Fruit fly (Drosophila melanogaster) whole organism, prepupa: ENCODE results near the gene CG5776.
A peak's percentile ranks its signal among the peaks of the same experiment; 100 is the strongest.

Experiments used
- CG11294 ChIP-seq: fragments of 200-800 bp; sonication (Bioruptor generic); IDR thresholded peaks from 2 replicates; pipeline ENCODE4 v1.3.6; 2022; ENCODE audit warnings: missing biosample characterization, missing genetic modification characterization
- CG11762 ChIP-seq: fragments of 200-800 bp; sonication (Bioruptor generic); optimal IDR thresholded peaks from 3 replicates; lab custom pipeline; 2016; ENCODE audit warnings: missing biosample characterization, missing genetic modification characterization; ENCODE audit not compliant: insufficient read depth
- CG15336 ChIP-seq: fragments of 200-800 bp; sonication (Bioruptor generic); IDR thresholded peaks from 2 replicates; pipeline ENCODE4 v1.3.6; 2022; ENCODE audit warnings: missing biosample characterization, missing genetic modification characterization
- CG16779 ChIP-seq: fragments of 200-800 bp; sonication (Bioruptor generic); optimal IDR thresholded peaks from 3 replicates; lab custom pipeline; 2017; ENCODE audit warnings: missing biosample characterization, mild to moderate bottlenecking, missing genetic modification characterization
- CG3032 ChIP-seq: fragments of 200-800 bp; optimal IDR thresholded peaks from 2 replicates; lab custom pipeline; 2019; ENCODE audit warnings: missing biosample characterization, mild to moderate bottlenecking, missing genetic modification characterization, moderate library complexity
- CG31627 ChIP-seq: fragments of 200-800 bp; sonication (Bioruptor generic); optimal IDR thresholded peaks from 3 replicates; lab custom pipeline; 2016; ENCODE audit warnings: missing biosample characterization, missing genetic modification characterization
- CG34406 ChIP-seq: fragments of 200-800 bp; sonication (Bioruptor generic); optimal IDR thresholded peaks from 3 replicates; lab custom pipeline; 2016; ENCODE audit warnings: missing biosample characterization, missing genetic modification characterization
- CG3919 ChIP-seq: fragments of 200-800 bp; sonication (Bioruptor generic); optimal IDR thresholded peaks from 3 replicates; lab custom pipeline; 2016; ENCODE audit warnings: missing biosample characterization, missing genetic modification characterization
- CG6808 ChIP-seq: fragments of 200-800 bp; sonication (Bioruptor generic); optimal IDR thresholded peaks from 3 replicates; lab custom pipeline; 2017; ENCODE audit warnings: missing biosample characterization, missing genetic modification characterization, mild to moderate bottlenecking, moderate library complexity, missing genetic modification reagents
- CG8119 ChIP-seq: fragments of 200-800 bp; sonication (Bioruptor generic); IDR thresholded peaks from 3 replicates; pipeline ENCODE4 v1.3.6; 2022; ENCODE audit warnings: missing biosample characterization, missing genetic modification characterization
- CG8632 ChIP-seq: fragments of 200-800 bp; sonication (Bioruptor generic); optimal IDR thresholded peaks from 3 replicates; lab custom pipeline; 2016; ENCODE audit warnings: missing biosample characterization, missing genetic modification characterization
- Eip78C ChIP-seq: fragments of 200-800 bp; sonication (Bioruptor generic); peaks from one replicate; lab custom pipeline; 2016; ENCODE audit warnings: missing biosample characterization, missing genetic modification characterization
- Eip93F ChIP-seq: fragments of 200-800 bp; sonication (Bioruptor generic); optimal IDR thresholded peaks from 2 replicates; lab custom pipeline; 2016; ENCODE audit warnings: missing biosample characterization, mild to moderate bottlenecking, missing genetic modification characterization
- Ets21C ChIP-seq: fragments of 200-800 bp; sonication (Bioruptor generic); optimal IDR thresholded peaks from 3 replicates; lab custom pipeline; 2016; ENCODE audit warnings: missing biosample characterization, missing genetic modification characterization
- Gug ChIP-seq: fragments of 200-800 bp; sonication (Bioruptor generic); IDR thresholded peaks from 2 replicates; pipeline ENCODE4 v1.3.6; 2022; ENCODE audit warnings: missing biosample characterization, missing genetic modification characterization
- Hr38 ChIP-seq: sonication (Bioruptor generic); optimal IDR thresholded peaks from 2 replicates; lab custom pipeline; 2016; ENCODE audit warnings: missing biosample characterization, missing genetic modification characterization
- Smox ChIP-seq: fragments of 200-800 bp; sonication (Bioruptor generic); optimal IDR thresholded peaks from 3 replicates; lab custom pipeline; 2016; ENCODE audit warnings: missing biosample characterization, missing genetic modification characterization
- Sox15 ChIP-seq: fragments of 200-800 bp; sonication (Bioruptor generic); optimal IDR thresholded peaks from 3 replicates; lab custom pipeline; 2016; ENCODE audit warnings: missing biosample characterization, missing genetic modification characterization
- achi ChIP-seq: fragments of 200-800 bp; sonication (Bioruptor generic); optimal IDR thresholded peaks from 3 replicates; lab custom pipeline; 2016; ENCODE audit warnings: missing biosample characterization, missing genetic modification characterization
- cyc ChIP-seq: fragments of 200-800 bp; sonication (Bioruptor generic); optimal IDR thresholded peaks from 3 replicates; lab custom pipeline; 2016; ENCODE audit warnings: missing biosample characterization, missing genetic modification characterization
- dsx ChIP-seq: fragments of 200-800 bp; optimal IDR thresholded peaks from 3 replicates; lab custom pipeline; 2019; ENCODE audit warnings: missing biosample characterization, mild to moderate bottlenecking, missing genetic modification characterization, moderate library complexity; ENCODE audit not compliant: poor library complexity, severe bottlenecking
- esn ChIP-seq: fragments of 200-800 bp; sonication (Bioruptor generic); optimal IDR thresholded peaks from 2 replicates; lab custom pipeline; 2016; ENCODE audit warnings: missing biosample characterization, mild to moderate bottlenecking, missing genetic modification characterization, moderate library complexity
- fd59A ChIP-seq: fragments of 200-800 bp; sonication (Bioruptor generic); optimal IDR thresholded peaks from 2 replicates; lab custom pipeline; 2017; ENCODE audit warnings: missing biosample characterization, mild to moderate bottlenecking, missing genetic modification characterization, missing genetic modification reagents
- fkh ChIP-seq: fragments of 200-800 bp; sonication (Bioruptor generic); optimal IDR thresholded peaks from 3 replicates; lab custom pipeline; 2017; ENCODE audit warnings: missing biosample characterization, mild to moderate bottlenecking, missing genetic modification characterization, moderate library complexity
- lz ChIP-seq: fragments of 200-800 bp; sonication (Bioruptor generic); optimal IDR thresholded peaks from 3 replicates; lab custom pipeline; 2016; ENCODE audit warnings: missing biosample characterization, missing genetic modification characterization
- net ChIP-seq: fragments of 200-800 bp; sonication (Bioruptor generic); optimal IDR thresholded peaks from 3 replicates; lab custom pipeline; 2016; ENCODE audit warnings: missing biosample characterization, missing genetic modification characterization
- pdm3 ChIP-seq: fragments of 200-800 bp; sonication (Bioruptor generic); optimal IDR thresholded peaks from 3 replicates; lab custom pipeline; 2016; ENCODE audit warnings: missing biosample characterization, missing genetic modification characterization
- svp ChIP-seq: fragments of 200-800 bp; sonication (Bioruptor generic); peaks from one replicate; lab custom pipeline; 2016; ENCODE audit warnings: missing biosample characterization, missing genetic modification characterization
- vri ChIP-seq: fragments of 200-800 bp; sonication (Bioruptor generic); optimal IDR thresholded peaks from 3 replicates; lab custom pipeline; 2016; ENCODE audit warnings: missing biosample characterization, mild to moderate bottlenecking, missing genetic modification characterization

CG5776 gene

DNA sequence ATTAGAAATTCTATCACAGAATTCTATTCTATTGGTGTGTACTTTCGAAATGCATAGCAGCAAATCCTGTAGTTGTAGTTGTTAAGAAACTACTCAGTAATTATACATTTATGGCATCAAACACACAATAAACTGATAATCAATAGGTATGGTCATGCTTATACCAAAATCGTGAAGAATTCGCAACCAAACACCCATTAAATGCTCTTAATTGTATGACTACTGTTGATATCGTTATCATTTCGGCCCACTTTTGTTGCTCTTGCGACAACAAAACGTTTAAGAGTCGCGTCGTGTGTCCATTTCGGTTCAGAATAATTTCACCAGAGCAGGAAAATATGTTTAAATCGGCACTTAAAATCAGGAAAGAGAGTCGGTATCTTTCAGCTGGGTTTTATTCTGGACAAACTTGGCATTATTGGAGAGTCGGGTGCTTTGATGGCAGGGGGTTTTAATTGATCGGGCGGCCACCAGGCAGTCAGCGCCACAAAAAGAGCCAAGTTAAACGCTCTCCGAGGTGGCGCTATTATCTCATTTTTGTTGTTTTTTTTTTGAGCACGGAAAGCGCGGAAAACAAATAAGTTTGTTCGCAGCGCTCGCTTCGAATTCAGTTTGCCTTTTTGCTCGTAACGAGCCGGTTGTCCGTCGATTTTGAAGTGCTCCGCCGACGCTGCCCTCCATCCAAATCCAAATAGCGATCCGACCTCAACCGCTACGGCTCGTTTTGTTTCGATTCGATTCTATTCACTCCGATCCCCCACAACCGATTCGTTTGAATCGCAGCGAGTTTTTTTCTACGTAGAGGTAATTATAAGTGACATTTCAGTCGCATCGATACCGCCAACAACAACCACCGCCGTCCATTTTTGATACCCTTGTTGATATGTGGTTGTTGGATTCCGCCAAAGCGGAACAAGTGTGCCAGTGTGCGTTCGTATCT is 14.5 kb upstream of the CG5776 start, which contains the start of gene MRP:
Gene MRP (plus strand): TSS at position 609 of the 940 bp plus-strand sequence.
- TF ChIP-seq pdm3 (GFP tag; lab: Kevin White, UChicago) (no peak), CG8119 (0 out of 3 replicates have a peak, but pooled peaks have one; percentile 34), fkh (GFP tag; lab: Kevin White, UChicago) (peak; percentile 64), vri (GFP tag; lab: Kevin White, UChicago) (peak; percentile 23), fd59A (GFP tag; lab: Kevin White, UChicago) (no peak), dsx (GFP tag; lab: Kevin White, UChicago) (no peak), CG8632 (no peak), lz (GFP tag; lab: Kevin White, UChicago) (no peak), CG15336 (GFP tag; lab: Robert Waterston, UW) (0 out of 2 replicates have a peak, but pooled peaks have one; percentile 6)

- TF ChIP-seq Hr38 (GFP tag; lab: Kevin White, UChicago) (no peak), CG31627 (GFP tag; lab: Kevin White, UChicago) (no peak), CG15336 (GFP tag; lab: Robert Waterston, UW) (no peak), pdm3 (GFP tag; lab: Kevin White, UChicago) (no peak), Sox15 (no peak), CG11294 (GFP tag; lab: Robert Waterston, UW) (no peak), fkh (GFP tag; lab: Kevin White, UChicago) (no peak), CG6808 (GFP tag; lab: Kevin White, UChicago) (no peak), Ets21C (GFP tag; lab: Kevin White, UChicago) (no peak), cyc (GFP tag; lab: Kevin White, UChicago) (no peak), CG3919 (GFP tag; lab: Kevin White, UChicago) (no peak)
These were observed 8.6 kb upstream of the CG5776 start, which contains the start of gene CG5787 for dm6 chr2L:12712852-12713251. TSS of gene CG5787 (minus strand) at chr2L:12712952.

DNA sequence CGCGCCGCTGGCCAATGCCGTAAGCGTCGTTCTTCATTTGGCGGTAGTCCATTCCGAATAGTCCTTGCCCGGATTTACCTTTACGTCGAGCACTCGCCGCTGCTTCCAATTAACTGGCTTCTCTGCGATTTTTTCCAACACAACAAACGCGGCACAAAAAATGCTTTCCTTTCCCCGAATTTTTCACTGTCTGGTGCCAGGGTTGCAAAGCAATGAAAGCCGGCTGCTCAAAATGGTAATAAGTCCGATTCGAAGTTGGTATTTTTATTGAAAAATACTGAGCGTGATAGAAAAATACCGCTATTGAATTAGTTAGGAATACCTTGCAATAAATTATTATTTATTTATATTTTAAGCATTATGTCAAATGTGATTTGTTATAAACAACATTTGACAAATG is 8.0 kb upstream of the CG5776 start:
- TF ChIP-seq CG8632 (no peak), esn (GFP tag; lab: Kevin White, UChicago) (peak; percentile 7), Eip78C (no peak)

DNA sequence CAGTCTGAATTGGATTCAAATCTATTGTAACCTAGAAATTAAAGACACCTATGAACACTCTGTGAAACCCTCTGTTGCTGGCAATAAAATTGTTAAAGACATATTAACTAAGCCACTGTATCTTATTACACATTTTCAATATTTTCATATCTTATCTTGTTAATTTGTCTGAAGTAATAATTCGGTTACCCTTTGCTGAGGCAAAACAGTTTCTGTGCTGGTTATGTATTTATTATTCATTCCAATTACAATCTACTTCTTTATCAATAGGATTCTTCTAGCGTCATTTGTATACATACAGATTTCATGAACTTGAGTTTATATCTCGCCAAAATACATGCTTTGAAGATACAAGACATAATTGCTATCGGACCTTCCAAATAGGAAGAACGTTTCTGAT is 4.3 kb upstream of the CG5776 start:
- TF ChIP-seq fd59A (GFP tag; lab: Kevin White, UChicago) (no peak), CG34406 (GFP tag; lab: Kevin White, UChicago) (no peak), Smox (GFP tag; lab: Kevin White, UChicago) (no peak), CG11762 (GFP tag; lab: Kevin White, UChicago) (no peak), Gug (GFP tag; lab: Robert Waterston, UW) (no peak), net (GFP tag; lab: Kevin White, UChicago) (no peak), Hr38 (GFP tag; lab: Kevin White, UChicago) (no peak)

DNA sequence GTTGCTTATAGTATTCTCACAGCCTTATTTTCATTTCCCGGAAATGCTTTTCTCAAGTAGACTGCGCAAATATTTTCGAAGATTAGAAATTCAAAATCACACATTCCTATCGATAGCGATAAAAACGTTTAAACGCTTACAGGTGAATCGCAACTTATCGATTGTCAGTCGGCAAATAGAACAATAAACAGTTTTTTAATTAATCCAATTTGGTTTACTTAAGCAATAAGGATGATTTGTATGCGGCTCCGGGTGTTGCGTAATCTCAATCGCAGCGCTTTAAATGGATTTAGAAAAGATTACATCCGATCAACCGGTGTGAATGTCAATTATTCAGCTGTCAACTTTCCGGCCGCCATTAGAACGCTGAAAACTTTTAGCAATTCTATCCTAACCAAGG is 3.3 kb upstream of the CG5776 start, which contains the start of the genes CG6180 and CG15484:
Gene CG6180 (plus strand): TSS at position 122 of the 400 bp plus-strand sequence.
Gene CG15484 (minus strand): TSS at position 172 of the 400 bp plus-strand sequence.
- TF ChIP-seq achi (GFP tag; lab: Kevin White, UChicago) (peak; percentile 91), Eip93F (GFP tag; lab: Kevin White, UChicago) (no peak)
- TF ChIP-seq, all 60 proteins: peak for 1

- TF ChIP-seq CG3032 (tag; lab: Kevin White, UChicago) (no peak), svp (GFP tag; lab: Kevin White, UChicago) (peak; percentile 95), CG16779 (tag; lab: Kevin White, UChicago) (no peak), CG3919 (GFP tag; lab: Kevin White, UChicago) (no peak), Eip78C (peak; percentile 54)
- TF ChIP-seq, all 60 proteins: peak for 2
These were observed 1.1 kb upstream of the CG5776 start for dm6 chr2L:12705376-12705775.
